Fruit fly (Drosophila melanogaster): ENCODE data around the gene Bka.

Bka gene

DNA sequence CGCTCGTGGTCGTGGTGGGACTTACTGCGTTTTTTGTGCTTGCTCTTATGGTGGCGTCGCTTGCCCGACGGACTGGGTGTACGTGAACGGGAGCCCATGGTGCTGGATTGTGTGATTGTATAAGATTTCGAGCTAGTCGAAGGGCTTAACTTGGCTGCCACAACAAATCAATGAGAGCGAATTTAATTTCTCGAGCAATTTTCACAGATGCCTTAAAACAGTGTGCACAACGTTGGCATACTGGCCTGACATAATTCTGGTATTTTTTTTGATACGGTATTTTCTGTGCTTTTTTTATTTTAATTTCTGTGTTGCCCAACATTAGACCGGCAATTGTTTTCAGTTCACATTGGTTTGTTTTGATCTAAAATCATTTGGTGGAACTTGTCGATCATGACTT, 42.8 kb downstream of the Bka start, which contains the start of gene Arglu1 (continued):
- TF ChIP-seq CG30403 (GFP tag; optimal IDR thresholded peaks at IDR 0.05) (no peak), CG12236 (GFP tag; optimal IDR thresholded peaks at IDR 0.05) (no peak), bbx (GFP tag; IDR thresholded peaks at IDR 0.05; ENCODE audit: partially characterized antibody) (no peak), Bteb2 (GFP tag; optimal IDR thresholded peaks at IDR 0.05) (no peak), CG33213 (GFP tag; optimal IDR thresholded peaks at IDR 0.05) (peak; percentile 37), zen (tag; optimal IDR thresholded peaks at IDR 0.05) (no peak), CG16863 (GFP tag; optimal IDR thresholded peaks at IDR 0.05) (no peak), CG16779 (GFP tag; IDR thresholded peaks at IDR 0.05) (no peak), CG31365 (tag; optimal IDR thresholded peaks at IDR 0.05) (no peak), CG15696 (tag; optimal IDR thresholded peaks at IDR 0.05) (no peak), CHES-1-like (GFP tag; optimal IDR thresholded peaks at IDR 0.05) (peak; percentile 39), Xbp1 (GFP tag; optimal IDR thresholded peaks at IDR 0.05) (no peak), CG2678 (tag; optimal IDR thresholded peaks at IDR 0.05) (no peak), CG12659 (GFP tag; optimal IDR thresholded peaks at IDR 0.05) (no peak), seq (GFP tag; IDR thresholded peaks at IDR 0.05) (no peak), CG15601 (tag; optimal IDR thresholded peaks at IDR 0.05) (no peak), CG12744 (GFP tag; optimal IDR thresholded peaks at IDR 0.05) (no peak), ro (GFP tag; IDR thresholded peaks at IDR 0.05) (no peak), Pdp1 (GFP tag; optimal IDR thresholded peaks at IDR 0.05) (peak in 1 of 2 experiments; percentile 81), dmrt99B (tag; optimal IDR thresholded peaks at IDR 0.05) (no peak), sd (tag; optimal IDR thresholded peaks at IDR 0.05) (no peak), CG5245 (GFP tag; optimal IDR thresholded peaks at IDR 0.05) (no peak), Vsx1 (GFP tag; optimal IDR thresholded peaks at IDR 0.05) (no peak), CG8478 (optimal IDR thresholded peaks at IDR 0.05) (no peak), CG6765 (GFP tag; optimal IDR thresholded peaks at IDR 0.05) (no peak), ssp (GFP tag; IDR thresholded peaks at IDR 0.05) (0 out of 2 replicates have a peak, but pooled peaks have one; percentile 18), CG11695 (GFP tag; IDR thresholded peaks at IDR 0.05) (no peak), CG6175 (GFP tag; IDR thresholded peaks at IDR 0.05) (no peak), nom (GFP tag; optimal IDR thresholded peaks at IDR 0.05) (no peak), HLH4C (GFP tag; IDR thresholded peaks at IDR 0.05; ENCODE audit: partially characterized antibody) (no peak), slp2 (GFP tag; optimal IDR thresholded peaks at IDR 0.05) (no peak), TFAM (GFP tag; optimal IDR thresholded peaks at IDR 0.05) (no peak), GATAe (GFP tag; conservative IDR thresholded peaks at IDR 0.05) (no peak), Dfd (GFP tag; optimal IDR thresholded peaks at IDR 0.05) (no peak), pho (GFP tag; optimal IDR thresholded peaks at IDR 0.05) (peak; percentile 15), CG4360 (GFP tag; IDR thresholded peaks at IDR 0.05) (no peak), jigr1 (GFP tag; IDR thresholded peaks at IDR 0.05) (no peak), tin (GFP tag; optimal IDR thresholded peaks at IDR 0.05) (peak; percentile 22), CG15073 (GFP tag; optimal IDR thresholded peaks at IDR 0.05) (no peak), gcm2 (GFP tag; optimal IDR thresholded peaks at IDR 0.05) (no peak), schlank (tag; optimal IDR thresholded peaks at IDR 0.05) (no peak), ac (GFP tag; optimal IDR thresholded peaks at IDR 0.05) (no peak), bab2 (GFP tag; optimal IDR thresholded peaks at IDR 0.05) (no peak), Xrp1 (GFP tag; IDR thresholded peaks at IDR 0.05) (0 out of 2 replicates have a peak, but pooled peaks have one; percentile 15), Tbp (GFP tag; optimal IDR thresholded peaks at IDR 0.05) (no peak), Nf-YC (tag; optimal IDR thresholded peaks at IDR 0.05) (no peak), phol (tag; optimal IDR thresholded peaks at IDR 0.05) (no peak), pfk (GFP tag; optimal IDR thresholded peaks at IDR 0.05) (no peak), CG18262 (tag; optimal IDR thresholded peaks at IDR 0.05) (no peak), kni (GFP tag; optimal IDR thresholded peaks at IDR 0.05) (no peak), gfzf (GFP tag; optimal IDR thresholded peaks at IDR 0.05) (peak; percentile 67), danr (GFP tag; IDR thresholded peaks at IDR 0.05) (no peak)
